Worm (Caenorhabditis elegans): Measurements from ENCODE around the gene F57A8.7.

ce11 chrV:10046503-10046902, 29.0 kb upstream of the F57A8.7 start:
- TF ChIP-seq nhr-71 (tag; optimal IDR thresholded peaks at IDR 0.05) (no peak), mdl-1 (tag; optimal IDR thresholded peaks at IDR 0.05) (no peak)
